Worm (Caenorhabditis elegans): ENCODE data around the gene ZK1127.5.
A peak's percentile ranks its signal among the peaks of the same experiment; 100 is the strongest.

DNA sequence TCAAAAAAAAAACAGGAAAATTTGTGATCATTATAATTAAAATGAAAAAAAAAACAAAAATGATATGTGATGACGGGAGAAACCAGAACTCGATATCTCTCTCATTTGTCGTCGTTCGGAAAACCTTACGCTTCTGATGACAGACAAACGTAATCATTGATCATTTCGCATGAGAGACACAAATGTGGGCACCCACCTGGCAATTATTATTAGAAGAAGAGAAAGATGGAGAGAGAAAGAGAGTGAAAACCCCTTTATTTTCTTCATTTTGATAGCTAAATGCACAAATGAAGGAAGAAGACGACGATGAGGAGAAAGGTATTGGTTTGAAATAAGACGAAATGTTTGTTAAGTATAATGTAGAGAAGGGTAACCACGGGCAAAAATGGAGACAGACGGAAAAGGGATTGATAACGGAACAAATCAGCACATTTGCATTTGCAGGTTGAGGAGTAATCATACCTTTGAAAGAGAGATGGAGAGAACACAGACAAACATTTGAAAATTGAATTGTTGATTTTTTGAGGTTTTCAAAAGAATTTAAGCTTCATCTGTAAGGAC lies 19.3 kb upstream of the ZK1127.5 start:
- TF ChIP-seq unc-130 (tag; optimal IDR thresholded peaks at IDR 0.05) (no peak), pqm-1 (tag; optimal IDR thresholded peaks at IDR 0.05) (no peak), elt-3 (tag; optimal IDR thresholded peaks at IDR 0.05) (no peak), nhr-20 (tag; optimal IDR thresholded peaks at IDR 0.05) (peak; percentile 17), egl-13 (tag; optimal IDR thresholded peaks at IDR 0.05) (no peak)

Data from whole organism, L1 larva.